Fruit fly (Drosophila melanogaster): ENCODE measurements around the gene COX6AL2.

DNA sequence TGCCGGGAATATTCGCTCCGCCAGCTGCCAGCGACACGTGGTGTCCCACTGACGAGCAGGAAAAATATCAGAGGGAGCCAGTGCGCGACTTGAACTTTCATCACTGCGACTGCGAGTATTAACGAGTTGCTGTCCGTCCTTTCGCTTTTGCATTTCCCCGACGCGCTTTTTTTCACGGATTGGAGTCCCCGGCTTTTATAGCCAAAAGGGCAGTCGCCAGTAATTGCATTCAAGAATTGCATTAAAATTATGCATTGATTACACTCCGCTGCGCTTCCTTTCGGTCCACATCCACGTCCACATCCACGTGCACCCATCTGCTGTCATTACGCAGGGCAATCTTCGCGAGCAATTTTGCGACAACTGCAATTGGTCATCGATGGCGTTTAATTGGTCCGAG, 2.9 kb downstream of the COX6AL2 start, which contains the start of gene Ir75d:
- TF ChIP-seq lola (GFP tag; optimal IDR thresholded peaks at IDR 0.05) (no peak), dsf (GFP tag; optimal IDR thresholded peaks at IDR 0.05; ENCODE audit: borderline replicate concordance) (no peak), dmrt93B (GFP tag; optimal IDR thresholded peaks at IDR 0.05) (no peak), fru (GFP tag; optimal IDR thresholded peaks at IDR 0.05) (no peak), OdsH (GFP tag; optimal IDR thresholded peaks at IDR 0.05) (no peak), Dif (GFP tag; optimal IDR thresholded peaks at IDR 0.05; ENCODE audit: partially characterized antibody) (no peak), usp (GFP tag; optimal IDR thresholded peaks at IDR 0.05) (no peak), brk (GFP tag; optimal IDR thresholded peaks at IDR 0.05) (no peak), Vsx2 (GFP tag; optimal IDR thresholded peaks at IDR 0.05; ENCODE audit: partially characterized antibody) (no peak), Hr78 (GFP tag; optimal IDR thresholded peaks at IDR 0.05) (no peak), Mio (GFP tag; optimal IDR thresholded peaks at IDR 0.05) (no peak), pan (optimal IDR thresholded peaks at IDR 0.05) (no peak)

Data from whole organism, wandering third instar larva.